Worm (Caenorhabditis elegans) whole organism, young adult: ENCODE results near the gene srw-43.
"Not testable (repeated sequence)": the region's sequence is repeated elsewhere in the genome, so short reads cannot be mapped to it uniquely, and the experiment has no call there.

Experiments used
- B0019.2 ChIP-seq: fragments of 200-800 bp; sonication (Bioruptor generic); conservative IDR thresholded peaks from 2 replicates; pipeline ENCODE4 v1.3.6; 2022; ENCODE audit warnings: missing genetic modification reagents, missing genetic modification characterization, missing compliant biosample characterization
- F23B12.7 ChIP-seq: sonication (generic microtip); optimal IDR thresholded peaks from 2 replicates; lab custom pipeline; 2017; ENCODE audit warnings: missing genetic modification characterization, mild to moderate bottlenecking, missing compliant biosample characterization, antibody characterized with exemption, moderate library complexity; ENCODE audit not compliant: insufficient read depth
- F49E8.2 ChIP-seq: sonication (generic microtip); optimal IDR thresholded peaks from 3 replicates; lab custom pipeline; 2017; ENCODE audit warnings: missing genetic modification characterization, mild to moderate bottlenecking, missing compliant biosample characterization, antibody characterized with exemption, moderate library complexity; ENCODE audit not compliant: insufficient read depth
- F57A8.1 ChIP-seq: fragments of 200-800 bp; sonication (Bioruptor generic); optimal IDR thresholded peaks from 2 replicates; lab custom pipeline; 2018; ENCODE audit warnings: mild to moderate bottlenecking, missing genetic modification characterization, moderate library complexity, missing compliant biosample characterization
- F57C9.4 ChIP-seq: sonication (generic microtip); optimal IDR thresholded peaks from 2 replicates; lab custom pipeline; 2017; ENCODE audit warnings: mild to moderate bottlenecking, missing genetic modification characterization, missing compliant biosample characterization
- Y56A3A.18 ChIP-seq: fragments of 200-800 bp; sonication (Bioruptor generic); IDR thresholded peaks from 2 replicates; pipeline ENCODE4 v1.3.6; 2022; ENCODE audit warnings: missing genetic modification reagents, missing genetic modification characterization, missing compliant biosample characterization
- Y67H2A.10 ChIP-seq: fragments of 200-800 bp; sonication (Bioruptor generic); conservative IDR thresholded peaks from 2 replicates; pipeline ENCODE4 v1.3.6; 2022; ENCODE audit warnings: missing genetic modification reagents, missing genetic modification characterization, missing compliant biosample characterization
- Y79H2A.3 ChIP-seq: fragments of 200-800 bp; sonication (Bioruptor generic); conservative IDR thresholded peaks from 2 replicates; pipeline ENCODE4 v1.3.6; 2022; ENCODE audit warnings: missing genetic modification reagents, missing genetic modification characterization, missing compliant biosample characterization
- ceh-100 ChIP-seq: fragments of 200-800 bp; sonication (Bioruptor generic); IDR thresholded peaks from 2 replicates; pipeline ENCODE4 v1.3.6; 2022; ENCODE audit warnings: missing genetic modification reagents, missing genetic modification characterization, missing compliant biosample characterization
- ceh-79 ChIP-seq: sonication (generic microtip); optimal IDR thresholded peaks from 2 replicates; lab custom pipeline; 2017; ENCODE audit warnings: mild to moderate bottlenecking, missing genetic modification characterization, missing compliant biosample characterization
- die-1 ChIP-seq: sonication (generic microtip); optimal IDR thresholded peaks from 2 replicates; lab custom pipeline; 2016; ENCODE audit warnings: missing genotype, mild to moderate bottlenecking, missing genetic modification characterization, missing compliant biosample characterization
- dox-1 ChIP-seq: fragments of 200-800 bp; sonication (Bioruptor generic); IDR thresholded peaks from 2 replicates; pipeline ENCODE4 v1.3.6; 2022; ENCODE audit warnings: missing genetic modification reagents, missing genetic modification characterization, missing compliant biosample characterization
- ets-4 ChIP-seq: fragments of 200-800 bp; sonication (Bioruptor generic); optimal IDR thresholded peaks from 2 replicates; lab custom pipeline; 2018; ENCODE audit warnings: mild to moderate bottlenecking, missing genetic modification characterization, missing compliant biosample characterization
- fkh-3 ChIP-seq: sonication (generic microtip); optimal IDR thresholded peaks from 2 replicates; lab custom pipeline; 2016; ENCODE audit warnings: mild to moderate bottlenecking, missing genetic modification characterization, missing compliant biosample characterization
- gei-17 ChIP-seq: fragments of 200-800 bp; sonication (Bioruptor generic); optimal IDR thresholded peaks from 2 replicates; lab custom pipeline; 2018; ENCODE audit warnings: mild to moderate bottlenecking, missing genetic modification characterization, missing compliant biosample characterization
- hlh-26 ChIP-seq: fragments of 200-800 bp; sonication (Bioruptor generic); conservative IDR thresholded peaks from 2 replicates; pipeline ENCODE4 v1.3.6; 2022; ENCODE audit warnings: missing genetic modification reagents, missing genetic modification characterization, missing compliant biosample characterization
- hmg-1.2 ChIP-seq: fragments of 200-800 bp; sonication (Bioruptor generic); IDR thresholded peaks from 2 replicates; pipeline ENCODE4 v1.3.6; 2022; ENCODE audit warnings: missing genetic modification reagents, missing genetic modification characterization, missing compliant biosample characterization
- hsf-1 ChIP-seq: fragments of 200-800 bp; sonication (Bioruptor generic); IDR thresholded peaks from 2 replicates; pipeline ENCODE4 v1.3.6; 2022; ENCODE audit warnings: missing genetic modification reagents, missing genetic modification characterization, missing compliant biosample characterization
- lin-26 ChIP-seq: fragments of 200-800 bp; sonication (Bioruptor generic); IDR thresholded peaks from 2 replicates; pipeline ENCODE4 v1.3.6; 2022; ENCODE audit warnings: missing genetic modification reagents, missing genetic modification characterization, missing compliant biosample characterization
- lin-54 ChIP-seq: fragments of 200-800 bp; sonication (Bioruptor generic); optimal IDR thresholded peaks from 2 replicates; lab custom pipeline; 2018; ENCODE audit warnings: mild to moderate bottlenecking, missing genetic modification characterization, missing compliant biosample characterization
- lsl-1 ChIP-seq: fragments of 200-800 bp; sonication (Bioruptor generic); optimal IDR thresholded peaks from 2 replicates; lab custom pipeline; 2018; ENCODE audit warnings: mild to moderate bottlenecking, missing genetic modification characterization, moderate library complexity, missing compliant biosample characterization
- lsy-27 ChIP-seq: sonication (generic microtip); optimal IDR thresholded peaks from 2 replicates; lab custom pipeline; 2017; ENCODE audit warnings: missing genetic modification characterization, mild to moderate bottlenecking, missing compliant biosample characterization, antibody characterized with exemption, missing genotype, borderline replicate concordance; ENCODE audit not compliant: insufficient read depth
- madf-10 ChIP-seq: sonication (generic microtip); optimal IDR thresholded peaks from 2 replicates; lab custom pipeline; 2016; ENCODE audit warnings: mild to moderate bottlenecking, missing genetic modification characterization, missing compliant biosample characterization
- madf-8 ChIP-seq: fragments of 200-800 bp; sonication (Bioruptor generic); conservative IDR thresholded peaks from 2 replicates; pipeline ENCODE4 v1.3.6; 2022; ENCODE audit warnings: missing genetic modification reagents, missing genetic modification characterization, missing compliant biosample characterization
- mxl-1 ChIP-seq: sonication (generic microtip); optimal IDR thresholded peaks from 2 replicates; lab custom pipeline; 2016; ENCODE audit warnings: missing genetic modification characterization, missing compliant biosample characterization
- nfyb-1 ChIP-seq: fragments of 200-800 bp; sonication (Bioruptor generic); IDR thresholded peaks from 2 replicates; pipeline ENCODE4 v1.3.6; 2022; ENCODE audit warnings: missing genetic modification reagents, missing genetic modification characterization, missing compliant biosample characterization
- nhr-27 ChIP-seq: fragments of 200-800 bp; sonication (Bioruptor generic); optimal IDR thresholded peaks from 2 replicates; lab custom pipeline; 2018; ENCODE audit warnings: mild to moderate bottlenecking, missing genetic modification characterization, moderate library complexity, missing compliant biosample characterization
- nhr-80 ChIP-seq: sonication (generic microtip); optimal IDR thresholded peaks from 2 replicates; lab custom pipeline; 2016; ENCODE audit warnings: missing genetic modification characterization, missing compliant biosample characterization
- rpc-1 ChIP-seq, 2 experiments: fragments of 150-350 bp in 1 of 2; sonication (generic microtip) in 1 of 2; optimal IDR thresholded peaks; 2 replicates each; lab custom pipeline; 2014 to 2018; ENCODE audit warnings: missing biosample characterization in 1 of 2, missing genetic modification characterization in 1 of 2, missing genetic modification reagents in 1 of 2, missing genotype in 1 of 2
- sdz-38 ChIP-seq: sonication (generic microtip); optimal IDR thresholded peaks from 2 replicates; lab custom pipeline; 2016; ENCODE audit warnings: missing genotype, missing genetic modification characterization, missing compliant biosample characterization
- snpc-4 ChIP-seq, 5 experiments: fragments of 150-350 bp in 1 of 5; sonication (generic microtip) in 4 of 5; optimal IDR thresholded peaks; 2 replicates each; lab custom pipeline; 2014 to 2018; ENCODE audit warnings: missing genetic modification characterization in 5 of 5, missing biosample characterization in 3 of 5, antibody characterized with exemption in 2 of 5, mild to moderate bottlenecking in 2 of 5, missing compliant biosample characterization in 2 of 5, missing genotype in 2 of 5, moderate library complexity in 2 of 5, missing genetic modification reagents in 1 of 5
- tbp1 ChIP-seq: fragments of 200-800 bp; sonication (Bioruptor generic); optimal IDR thresholded peaks from 2 replicates; lab custom pipeline; 2018; ENCODE audit warnings: mild to moderate bottlenecking, missing genetic modification characterization, missing compliant biosample characterization
- unc-62 ChIP-seq: fragments of 150-350 bp; optimal IDR thresholded peaks from 2 replicates; lab custom pipeline; 2014; ENCODE audit warnings: missing biosample characterization, missing genetic modification reagents, missing genetic modification characterization
- ztf-26 ChIP-seq: sonication (generic microtip); optimal IDR thresholded peaks from 2 replicates; lab custom pipeline; 2017; ENCODE audit warnings: missing genetic modification characterization, missing compliant biosample characterization
- ztf-28 ChIP-seq: fragments of 200-800 bp; sonication (Bioruptor generic); IDR thresholded peaks from 2 replicates; pipeline ENCODE4 v1.3.6; 2022; ENCODE audit warnings: missing genetic modification reagents, missing genetic modification characterization, missing compliant biosample characterization

srw-43 gene

ce11 chrV:16648317-16649018, 37.4 kb upstream of the srw-43 start, which contains the start of gene W06G6.20 (continued):
- TF ChIP-seq ceh-79 (tag; lab: Kevin White, UChicago), result no peak
- TF ChIP-seq lin-26 (GFP tag; lab: Robert Waterston, UW), result peak; percentile 86
- TF ChIP-seq madf-8 (GFP tag; lab: Robert Waterston, UW), result no peak
- no peak for TF ChIP-seq unc-62
- peak; percentile 70 for TF ChIP-seq F23B12.7 (tag; lab: Kevin White, UChicago)
- TF ChIP-seq nfyb-1, result 0 out of 2 replicates have a peak, but pooled peaks have one; percentile 47
- TF ChIP-seq Y56A3A.18 (GFP tag; lab: Robert Waterston, UW), result no peak
- no peak for TF ChIP-seq ztf-26 (tag; lab: Kevin White, UChicago)
- TF ChIP-seq B0019.2 (GFP tag; lab: Robert Waterston, UW), result no peak
- TF ChIP-seq rpc-1 (optimal IDR thresholded peaks at IDR 0.05; lab: Kevin White, UChicago), result peak; percentile 71
- peak; percentile 90 for TF ChIP-seq rpc-1 (tag; optimal IDR thresholded peaks at IDR 0.05; lab: Kevin White, UChicago)
- peak; percentile 10 for TF ChIP-seq lin-54 (GFP tag; lab: Kevin White, UChicago)
- no peak for TF ChIP-seq F57C9.4
- TF ChIP-seq dox-1 (GFP tag; lab: Robert Waterston, UW), result 0 out of 2 replicates have a peak, but pooled peaks have one; percentile 18
- TF ChIP-seq sdz-38, result no peak
- TF ChIP-seq ztf-28 (GFP tag; lab: Robert Waterston, UW), result no peak
- TF ChIP-seq snpc-4 (GFP tag; optimal IDR thresholded peaks at IDR 0.05; lab: Kevin White, UChicago), result peak; percentile 44
- peak in 3 of 4 experiments; percentile 29 to 85 (median 76) for TF ChIP-seq snpc-4 (tag; optimal IDR thresholded peaks at IDR 0.05; lab: Kevin White, UChicago)
- TF ChIP-seq nhr-80 (tag; lab: Kevin White, UChicago), result peak; percentile 3
- TF ChIP-seq F49E8.2 (tag; lab: Kevin White, UChicago), result no peak
- TF ChIP-seq nhr-27 (tag; lab: Kevin White, UChicago), result no peak
- TF ChIP-seq die-1 (tag; lab: Kevin White, UChicago), result peak; percentile 72
- 0 out of 2 replicates have a peak, but pooled peaks have one; percentile 9 for TF ChIP-seq ceh-100 (GFP tag; lab: Robert Waterston, UW)
- TF ChIP-seq Y67H2A.10, result no peak
- no peak for TF ChIP-seq fkh-3 (tag; lab: Kevin White, UChicago)
- peak; percentile 3 for TF ChIP-seq madf-10 (tag; lab: Kevin White, UChicago)
- no peak for TF ChIP-seq F57A8.1
- peak; percentile 50; the same call in 1 of the 2 replicates for TF ChIP-seq hmg-1.2 (GFP tag; lab: Robert Waterston, UW)
- no peak for TF ChIP-seq lsl-1 (GFP tag; lab: Kevin White, UChicago)
- TF ChIP-seq gei-17 (GFP tag; lab: Kevin White, UChicago), result no peak
- TF ChIP-seq hlh-26 (GFP tag; lab: Robert Waterston, UW), result no peak
- peak; percentile 24 for TF ChIP-seq mxl-1 (tag; lab: Kevin White, UChicago)
- peak; percentile 20; the same call in 1 of the 2 replicates for TF ChIP-seq hsf-1 (GFP tag; lab: Robert Waterston, UW)
- TF ChIP-seq tbp1 (GFP tag; lab: Kevin White, UChicago), result peak; percentile 90

ce11 chrV:16649200-16649599, 36.6 kb upstream of the srw-43 start, which contains the start of gene W06G6.11:
Gene W06G6.11 (minus strand): TSS chrV:16649300.
- not testable (repeated sequence) for TF ChIP-seq ets-4; lsy-27 (tag; lab: Kevin White, UChicago); Y79H2A.3 (GFP tag; lab: Robert Waterston, UW)
